Fruit fly (Drosophila melanogaster) whole organism, wandering third instar larva: Measurements from ENCODE around the gene CG13917.
A peak's percentile ranks its signal among the peaks of the same experiment; 100 is the strongest.

ENCODE experiments used
- Abd-B ChIP-seq: fragments of >200 bp; optimal IDR thresholded peaks from 2 replicates; lab custom pipeline; 2017; ENCODE audit warnings: missing biosample characterization, missing genetic modification characterization
- CG32264 ChIP-seq: fragments of 200-800 bp; sonication (Bioruptor generic); optimal IDR thresholded peaks from 2 replicates; lab custom pipeline; 2016; ENCODE audit warnings: missing biosample characterization, missing genetic modification characterization
- CrebA ChIP-seq: fragments of 200-800 bp; sonication (Bioruptor generic); optimal IDR thresholded peaks from 2 replicates; lab custom pipeline; 2016; ENCODE audit warnings: missing biosample characterization, mild to moderate bottlenecking, missing genetic modification characterization, borderline replicate concordance
- Dfd ChIP-seq: fragments of >200 bp; optimal IDR thresholded peaks from 2 replicates; lab custom pipeline; 2017; ENCODE audit warnings: missing biosample characterization, missing genetic modification characterization
- Dif ChIP-seq: fragments of 200-275, 200-300 bp; sonication (Bioruptor generic); optimal IDR thresholded peaks from 2 replicates; lab custom pipeline; 2018; ENCODE audit warnings: missing biosample characterization, missing genetic modification characterization; ENCODE audit not compliant: partially characterized antibody
- HLH106 ChIP-seq: fragments of 200-800 bp; optimal IDR thresholded peaks from 3 replicates; lab custom pipeline; 2019; ENCODE audit warnings: missing biosample characterization, mild to moderate bottlenecking, missing genetic modification characterization, moderate library complexity
- Hnf4 ChIP-seq: fragments of 200-800 bp; sonication (Bioruptor generic); optimal IDR thresholded peaks from 2 replicates; lab custom pipeline; 2016; ENCODE audit warnings: missing biosample characterization, mild to moderate bottlenecking, missing genetic modification characterization
- Hr78 ChIP-seq: fragments of >200 bp; optimal IDR thresholded peaks from 2 replicates; lab custom pipeline; 2017; ENCODE audit warnings: missing biosample characterization, missing genetic modification characterization
- Hr83 ChIP-seq: fragments of 200-300 bp; sonication (Bioruptor generic); optimal IDR thresholded peaks from 2 replicates; lab custom pipeline; 2016; ENCODE audit warnings: missing biosample characterization, mild to moderate bottlenecking, missing genetic modification characterization, moderate library complexity; ENCODE audit not compliant: poor library complexity, severe bottlenecking
- Jra ChIP-seq: sonication (Bioruptor generic); optimal IDR thresholded peaks from 2 replicates; lab custom pipeline; 2016; ENCODE audit warnings: missing biosample characterization, missing genetic modification characterization
- Mio ChIP-seq: sonication (Bioruptor generic); optimal IDR thresholded peaks from 2 replicates; lab custom pipeline; 2016; ENCODE audit warnings: missing biosample characterization, missing genetic modification characterization
- N ChIP-seq: fragments of >200 bp; optimal IDR thresholded peaks from 2 replicates; lab custom pipeline; 2018; ENCODE audit warnings: missing biosample characterization, missing external identifiers, missing genetic modification characterization
- OdsH ChIP-seq: fragments of 200-800 bp; sonication (Bioruptor generic); optimal IDR thresholded peaks from 2 replicates; lab custom pipeline; 2016; ENCODE audit warnings: missing biosample characterization, mild to moderate bottlenecking, missing genetic modification characterization
- Rel ChIP-seq, 2 experiments: fragments of 200-800 bp; sonication (Bioruptor generic) in 1 of 2; optimal IDR thresholded peaks; 2 replicates in 1 of 2; 3 replicates in 1 of 2; lab custom pipeline; 2016 to 2019; ENCODE audit warnings: mild to moderate bottlenecking in 2 of 2, missing biosample characterization in 2 of 2, missing genetic modification characterization in 2 of 2, moderate library complexity in 1 of 2
- Sp1 ChIP-seq: fragments of 200-800 bp; sonication (Bioruptor generic); optimal IDR thresholded peaks from 3 replicates; lab custom pipeline; 2019; ENCODE audit warnings: missing biosample characterization, mild to moderate bottlenecking, missing genetic modification characterization, moderate library complexity
- Vsx2 ChIP-seq: fragments of 200-300, 225-300 bp; sonication (Bioruptor generic); optimal IDR thresholded peaks from 2 replicates; lab custom pipeline; 2018; ENCODE audit warnings: missing biosample characterization, missing genetic modification characterization; ENCODE audit not compliant: partially characterized antibody
- br ChIP-seq: fragments of 200-800 bp; sonication (Bioruptor generic); optimal IDR thresholded peaks from 2 replicates; lab custom pipeline; 2016; ENCODE audit warnings: missing biosample characterization, missing genetic modification characterization
- brk ChIP-seq: fragments of 200-800 bp; sonication (Bioruptor generic); optimal IDR thresholded peaks from 2 replicates; lab custom pipeline; 2016; ENCODE audit warnings: missing biosample characterization, mild to moderate bottlenecking, missing genetic modification characterization
- dl ChIP-seq, 2 experiments: fragments of 175-275, 200-275 bp in 1 of 2; fragments of 200-275 bp in 1 of 2; sonication (Bioruptor generic); optimal IDR thresholded peaks; lab custom pipeline; 2018; ENCODE audit warnings: mild to moderate bottlenecking in 2 of 2, missing biosample characterization in 2 of 2, missing genetic modification characterization in 2 of 2, moderate library complexity in 2 of 2; ENCODE audit not compliant: partially characterized antibody in 2 of 2, insufficient read depth in 1 of 2
- dsf ChIP-seq: sonication (Bioruptor generic); optimal IDR thresholded peaks from 2 replicates; lab custom pipeline; 2016; ENCODE audit warnings: missing biosample characterization, missing genetic modification characterization, borderline replicate concordance
- foxo ChIP-seq, 2 experiments: fragments of 200-800 bp; sonication (Bioruptor generic); optimal IDR thresholded peaks; 2 replicates in 1 of 2; 3 replicates in 1 of 2; lab custom pipeline; 2016 to 2017; ENCODE audit warnings: missing biosample characterization in 2 of 2, missing genetic modification characterization in 2 of 2
- fru ChIP-seq: fragments of 200-800 bp; sonication (Bioruptor generic); optimal IDR thresholded peaks from 3 replicates; lab custom pipeline; 2016; ENCODE audit warnings: missing biosample characterization, mild to moderate bottlenecking, missing genetic modification characterization
- lola ChIP-seq: fragments of >200 bp; optimal IDR thresholded peaks from 2 replicates; lab custom pipeline; 2017; ENCODE audit warnings: missing biosample characterization, missing genetic modification characterization
- pan ChIP-seq: fragments of >200 bp; optimal IDR thresholded peaks from 2 replicates; lab custom pipeline; 2017
- psq ChIP-seq: fragments of 200-800 bp; sonication (Bioruptor generic); optimal IDR thresholded peaks from 3 replicates; lab custom pipeline; 2017; ENCODE audit warnings: missing biosample characterization, mild to moderate bottlenecking, missing genetic modification characterization, moderate library complexity
- sage ChIP-seq: fragments of 200-800 bp; sonication (Bioruptor generic); optimal IDR thresholded peaks from 2 replicates; lab custom pipeline; 2016; ENCODE audit warnings: missing biosample characterization, mild to moderate bottlenecking, missing genetic modification characterization
- sv ChIP-seq: fragments of 200-800 bp; sonication (Bioruptor generic); optimal IDR thresholded peaks from 3 replicates; lab custom pipeline; 2016; ENCODE audit warnings: missing biosample characterization, missing genetic modification characterization
- tai ChIP-seq: sonication (Bioruptor generic); optimal IDR thresholded peaks from 2 replicates; lab custom pipeline; 2016; ENCODE audit warnings: missing biosample characterization, missing genetic modification characterization
- usp ChIP-seq: fragments of >200 bp; optimal IDR thresholded peaks from 2 replicates; lab custom pipeline; 2017; ENCODE audit warnings: missing biosample characterization, missing genetic modification characterization
- woc ChIP-seq: sonication (Bioruptor generic); optimal IDR thresholded peaks from 2 replicates; lab custom pipeline; 2016; ENCODE audit warnings: missing biosample characterization, mild to moderate bottlenecking, missing genetic modification characterization

Gene CG13917

DNA sequence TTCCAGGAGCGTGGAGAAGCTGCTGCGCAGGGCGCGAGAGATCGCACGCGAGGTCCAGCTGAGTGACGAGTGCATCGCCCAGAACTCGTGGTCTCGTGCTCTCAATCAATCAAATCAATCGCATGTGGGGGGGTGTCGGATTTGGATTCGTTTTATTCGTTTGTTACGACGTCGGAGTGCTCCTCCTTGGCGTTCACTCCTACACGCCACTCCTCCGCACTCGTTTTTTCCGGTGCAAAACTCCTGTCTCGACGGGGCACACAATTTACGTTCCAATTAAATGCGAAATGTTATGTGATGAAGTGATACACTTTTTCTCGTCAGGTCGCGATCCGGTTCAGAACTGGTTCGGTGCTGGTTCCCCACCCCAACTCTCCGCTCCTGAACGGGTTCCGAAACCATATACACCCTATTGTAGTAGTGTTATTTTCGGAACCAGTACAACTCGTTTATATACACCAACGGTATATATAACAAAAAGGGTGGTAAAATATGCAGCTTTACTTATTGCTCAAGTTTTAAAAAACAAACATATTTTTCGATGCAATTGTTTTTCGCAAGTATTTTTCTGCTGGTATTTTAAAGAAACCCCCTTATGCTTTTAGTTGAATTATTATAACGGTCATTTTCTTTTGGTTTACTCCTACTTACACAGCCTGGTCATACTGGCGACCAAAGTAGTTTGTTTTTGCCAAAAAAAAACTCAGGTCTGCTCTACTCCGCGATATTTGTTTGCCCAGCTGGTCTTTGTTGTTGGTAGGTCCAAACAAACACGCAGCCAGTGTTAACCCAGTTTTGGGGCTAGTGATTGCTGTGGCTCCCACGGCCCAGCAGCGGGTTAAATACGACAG lies 39.8 kb upstream of the CG13917 start, which contains the start of the genes CG12091 and pns (continued):
- TF ChIP-seq Dfd = no peak
- no peak for TF ChIP-seq Rel (GFP tag; optimal IDR thresholded peaks at IDR 0.05; lab: Kevin White, UChicago)
- peak; percentile 63 for TF ChIP-seq Rel (tag; optimal IDR thresholded peaks at IDR 0.05; lab: Kevin White, UChicago)
- peak; percentile 60 for TF ChIP-seq fru
- peak; percentile 55 for TF ChIP-seq psq (GFP tag; lab: Kevin White, UChicago)
- TF ChIP-seq tai (GFP tag; lab: Kevin White, UChicago) = no peak
- peak; percentile 42 for TF ChIP-seq OdsH (GFP tag; lab: Kevin White, UChicago)
- no peak for TF ChIP-seq usp
- no peak for TF ChIP-seq brk (GFP tag; lab: Kevin White, UChicago)

DNA sequence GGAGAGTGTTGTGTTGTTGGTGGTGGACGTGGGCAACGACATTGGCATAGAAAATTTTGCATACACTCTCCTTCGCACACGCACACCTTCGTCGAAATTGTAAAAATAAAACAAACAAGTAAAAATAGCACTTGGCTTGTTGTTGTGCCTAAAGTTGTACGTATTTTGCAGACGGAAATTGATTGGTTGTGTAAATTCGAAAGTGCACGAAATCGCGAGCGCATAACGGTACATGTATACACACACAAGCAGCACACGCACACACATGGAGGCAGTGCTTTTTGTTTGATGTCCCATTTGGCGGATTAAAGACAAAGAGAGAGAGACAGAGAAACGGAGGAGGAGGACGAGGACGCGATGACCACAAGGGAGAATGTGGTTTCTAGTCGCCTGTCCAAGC lies 39.1 kb upstream of the CG13917 start:
- TF ChIP-seq HLH106 = no peak
- no peak for TF ChIP-seq Dfd
- no peak for TF ChIP-seq dl (GFP tag; optimal IDR thresholded peaks at IDR 0.05; lab: Kevin White, UChicago; ENCODE audit: insufficient read depth in 1 of 2, partially characterized antibody in 2 of 2)
- no peak for TF ChIP-seq CrebA
- no peak for TF ChIP-seq sv
- no peak for TF ChIP-seq br (GFP tag; lab: Kevin White, UChicago)
- TF ChIP-seq psq (GFP tag; lab: Kevin White, UChicago) = no peak
- no peak for TF ChIP-seq brk (GFP tag; lab: Kevin White, UChicago)
- no peak for TF ChIP-seq woc
- TF ChIP-seq pan (lab: Kevin White, UChicago) = no peak
- TF ChIP-seq OdsH (GFP tag; lab: Kevin White, UChicago) = no peak
- TF ChIP-seq Hnf4 (GFP tag; lab: Kevin White, UChicago) = no peak

DNA sequence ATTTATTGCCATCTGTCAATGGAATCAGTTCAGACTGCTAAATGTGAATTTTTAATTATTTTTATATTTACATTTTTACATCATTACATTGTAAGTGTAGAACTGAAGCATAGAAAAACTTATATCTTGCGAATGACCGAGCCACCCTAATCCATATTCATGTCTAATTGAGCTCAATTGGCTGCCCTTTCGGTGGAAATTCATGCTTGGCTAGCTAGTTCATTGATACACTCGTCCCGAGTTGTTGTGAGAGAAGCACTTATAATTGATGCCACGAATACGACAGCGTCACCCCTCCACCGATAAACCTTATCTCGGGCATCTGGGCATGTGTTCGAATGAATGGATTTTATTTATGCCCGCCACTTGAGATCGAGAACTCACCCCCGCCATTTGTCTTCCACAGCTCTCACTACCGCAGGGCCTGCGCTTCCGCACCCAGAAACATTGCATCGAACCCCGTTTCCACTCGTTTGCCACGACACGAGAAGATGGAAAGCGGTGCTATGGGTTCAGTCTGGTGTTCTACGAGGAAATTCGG lies 38.1 kb upstream of the CG13917 start:
- TF ChIP-seq Vsx2 (no peak), dl (GFP tag; optimal IDR thresholded peaks at IDR 0.05; lab: Kevin White, UChicago; ENCODE audit: insufficient read depth in 1 of 2, partially characterized antibody in 2 of 2) (no peak), Hr83 (GFP tag; lab: Kevin White, UChicago) (no peak), Hr78 (GFP tag; lab: Kevin White, UChicago) (no peak), CrebA (no peak), Abd-B (GFP tag; lab: Kevin White, UChicago) (no peak), CG32264 (GFP tag; lab: Kevin White, UChicago) (no peak), Jra (no peak), N (no peak), Sp1 (GFP tag; lab: Kevin White, UChicago) (no peak), Rel (GFP tag; optimal IDR thresholded peaks at IDR 0.05; lab: Kevin White, UChicago) (no peak), Rel (tag; optimal IDR thresholded peaks at IDR 0.05; lab: Kevin White, UChicago) (no peak), psq (GFP tag; lab: Kevin White, UChicago) (no peak), woc (no peak), Dfd (no peak), lola (GFP tag; lab: Kevin White, UChicago) (no peak), Mio (GFP tag; lab: Kevin White, UChicago) (no peak)

DNA sequence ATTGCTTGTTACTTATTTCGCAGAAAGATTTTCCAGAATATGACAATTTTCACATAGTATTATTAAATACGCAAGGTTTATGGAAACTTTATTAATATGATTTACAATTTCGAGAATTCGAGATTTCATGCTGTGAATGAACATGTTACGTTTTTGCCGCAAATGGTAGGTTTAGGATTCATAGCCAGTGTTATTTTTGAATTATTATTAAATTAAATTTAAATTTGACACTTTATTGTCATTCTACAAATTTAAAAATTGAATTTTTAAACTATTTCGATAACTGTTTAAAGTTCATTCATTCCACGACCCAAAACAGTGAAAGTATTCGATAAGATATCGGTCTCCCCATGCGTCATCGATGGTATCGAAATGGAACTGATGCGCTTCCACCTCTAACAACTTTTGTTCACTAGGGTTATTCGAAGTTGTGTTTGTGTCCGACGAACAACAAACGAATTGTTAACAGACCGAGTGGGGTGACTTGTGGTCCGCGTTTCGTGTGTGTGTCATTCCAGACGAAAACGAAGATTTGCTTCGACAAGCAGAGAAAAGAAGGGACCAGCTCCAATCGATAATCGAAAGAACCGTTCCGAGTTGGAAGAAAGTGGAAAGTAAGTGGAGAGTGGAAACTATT lies 30.7 kb upstream of the CG13917 start, which contains the start of the genes CG32313 and Pcyt1:
TSS of gene CG32313 (minus strand) at position 51 of the 637 bp plus-strand sequence.
TSS of gene Pcyt1 (plus strand) at position 400 of the 637 bp plus-strand sequence.
- TF ChIP-seq Hr78 (GFP tag; lab: Kevin White, UChicago) (no peak), br (GFP tag; lab: Kevin White, UChicago) (peak; percentile 33), brk (GFP tag; lab: Kevin White, UChicago) (no peak), dl (GFP tag; optimal IDR thresholded peaks at IDR 0.05; lab: Kevin White, UChicago; ENCODE audit: insufficient read depth in 1 of 2, partially characterized antibody in 2 of 2) (no peak), Sp1 (GFP tag; lab: Kevin White, UChicago) (peak; percentile 27), Hnf4 (GFP tag; lab: Kevin White, UChicago) (no peak), Rel (GFP tag; optimal IDR thresholded peaks at IDR 0.05; lab: Kevin White, UChicago) (no peak), Rel (tag; optimal IDR thresholded peaks at IDR 0.05; lab: Kevin White, UChicago) (no peak), usp (no peak), Jra (peak; percentile 13), sage (GFP tag; lab: Kevin White, UChicago) (no peak), OdsH (GFP tag; lab: Kevin White, UChicago) (no peak), pan (lab: Kevin White, UChicago) (no peak), Hr83 (GFP tag; lab: Kevin White, UChicago) (peak; percentile 31), foxo (GFP tag; optimal IDR thresholded peaks at IDR 0.05; lab: Kevin White, UChicago) (peak in 1 of 2 experiments; percentile 6), Dif (peak; percentile 81), Vsx2 (no peak), dsf (GFP tag; lab: Kevin White, UChicago) (no peak)
